Worm (Caenorhabditis elegans) whole organism, L3 larva: ENCODE data around the gene C44C10.7.

Experiments used
- R02D3.7 ChIP-seq: fragments of 150-350 bp; optimal IDR thresholded peaks from 2 replicates; lab custom pipeline; 2014; ENCODE audit warnings: missing biosample characterization, missing genetic modification characterization
- aly-2 ChIP-seq: fragments of 150-350 bp; optimal IDR thresholded peaks from 2 replicates; lab custom pipeline; 2014; ENCODE audit warnings: missing biosample characterization, missing genetic modification characterization
- ama-1 ChIP-seq: fragments of 150-350 bp; optimal IDR thresholded peaks from 2 replicates; lab custom pipeline; 2018
- ceh-16 ChIP-seq: sonication (generic microtip); optimal IDR thresholded peaks from 2 replicates; lab custom pipeline; 2017; ENCODE audit warnings: missing biosample characterization, missing genetic modification characterization
- ceh-28 ChIP-seq: fragments of 150-350 bp; optimal IDR thresholded peaks from 2 replicates; lab custom pipeline; 2014; ENCODE audit warnings: missing biosample characterization, missing genetic modification reagents, missing genetic modification characterization
- ceh-82 ChIP-seq: fragments of 150-350 bp; optimal IDR thresholded peaks from 2 replicates; lab custom pipeline; 2014; ENCODE audit warnings: missing biosample characterization, missing genetic modification characterization
- ceh-9 ChIP-seq: sonication (generic microtip); optimal IDR thresholded peaks from 2 replicates; lab custom pipeline; 2018; ENCODE audit warnings: missing biosample characterization, missing genetic modification characterization
- daf-12 ChIP-seq: fragments of 150-350 bp; optimal IDR thresholded peaks from 2 replicates; lab custom pipeline; 2014; ENCODE audit warnings: missing biosample characterization, missing genetic modification reagents, missing genetic modification characterization
- egl-27 ChIP-seq: sonication (generic microtip); optimal IDR thresholded peaks from 4 replicates; lab custom pipeline; 2017; ENCODE audit warnings: missing biosample characterization, missing genetic modification reagents, missing genetic modification characterization
- egl-5 ChIP-seq: fragments of 150-350 bp; optimal IDR thresholded peaks from 2 replicates; lab custom pipeline; 2017; ENCODE audit warnings: missing biosample characterization, missing genetic modification reagents, missing genetic modification characterization, inconsistent platforms
- elt-1 ChIP-seq: fragments of 150-350 bp; optimal IDR thresholded peaks from 2 replicates; lab custom pipeline; 2014; ENCODE audit warnings: missing biosample characterization, missing genetic modification characterization
- elt-2 ChIP-seq: sonication (generic microtip); optimal IDR thresholded peaks from 2 replicates; lab custom pipeline; 2016; ENCODE audit warnings: missing genetic modification reagents, mild to moderate bottlenecking, missing genetic modification characterization, missing compliant biosample characterization
- elt-3 ChIP-seq, 3 experiments: fragments of 150-350 bp in 1 of 3; sonication (generic microtip) in 2 of 3; optimal IDR thresholded peaks; 2 replicates in 2 of 3; 4 replicates in 1 of 3; lab custom pipeline; 2014 to 2017; ENCODE audit warnings: missing biosample characterization in 3 of 3, missing genetic modification characterization in 3 of 3
- eor-1 ChIP-seq, 2 experiments: fragments of 150-350 bp; optimal IDR thresholded peaks; 2 replicates each; lab custom pipeline; 2014 to 2018; ENCODE audit warnings: missing biosample characterization in 2 of 2, missing genetic modification characterization in 2 of 2
- fkh-2 ChIP-seq: fragments of 150-350 bp; optimal IDR thresholded peaks from 2 replicates; lab custom pipeline; 2014; ENCODE audit warnings: missing biosample characterization, missing genetic modification reagents, missing genetic modification characterization
- fos-1 ChIP-seq: fragments of 150-350 bp; optimal IDR thresholded peaks from 2 replicates; lab custom pipeline; 2014; ENCODE audit warnings: missing biosample characterization, missing genetic modification characterization
- hmg-11 ChIP-seq: sonication (generic microtip); optimal IDR thresholded peaks from 2 replicates; lab custom pipeline; 2016; ENCODE audit warnings: missing genetic modification characterization, missing compliant biosample characterization
- lin-15B ChIP-seq: fragments of 150-350 bp; optimal IDR thresholded peaks from 2 replicates; lab custom pipeline; 2014; ENCODE audit warnings: missing biosample characterization, missing genetic modification characterization
- lsy-12 ChIP-seq: sonication (generic microtip); optimal IDR thresholded peaks from 2 replicates; lab custom pipeline; 2016; ENCODE audit warnings: mild to moderate bottlenecking, missing genetic modification characterization, missing compliant biosample characterization
- mdl-1 ChIP-seq: fragments of 150-350 bp; optimal IDR thresholded peaks from 2 replicates; lab custom pipeline; 2014; ENCODE audit warnings: missing biosample characterization, missing genetic modification characterization
- mml-1 ChIP-seq: fragments of 150-350 bp; sonication (generic microtip); optimal IDR thresholded peaks from 3 replicates; lab custom pipeline; 2014; ENCODE audit warnings: missing biosample characterization, missing genetic modification characterization
- nhr-11 ChIP-seq: fragments of 150-350 bp; optimal IDR thresholded peaks from 2 replicates; lab custom pipeline; 2014; ENCODE audit warnings: missing biosample characterization, missing genetic modification characterization
- nhr-12 ChIP-seq: fragments of 150-350 bp; optimal IDR thresholded peaks from 2 replicates; lab custom pipeline; 2014; ENCODE audit warnings: missing biosample characterization, missing genetic modification characterization
- nhr-23 ChIP-seq: fragments of 150-350 bp; optimal IDR thresholded peaks from 2 replicates; lab custom pipeline; 2014; ENCODE audit warnings: missing biosample characterization, missing genetic modification reagents, missing genetic modification characterization
- nhr-237 ChIP-seq: fragments of 150-350 bp; optimal IDR thresholded peaks from 2 replicates; lab custom pipeline; 2014; ENCODE audit warnings: missing biosample characterization, missing genetic modification characterization
- nhr-25 ChIP-seq: sonication (generic microtip); optimal IDR thresholded peaks from 2 replicates; lab custom pipeline; 2017; ENCODE audit warnings: missing biosample characterization, missing genetic modification characterization
- nhr-28 ChIP-seq: fragments of 150-350 bp; optimal IDR thresholded peaks from 2 replicates; lab custom pipeline; 2014; ENCODE audit warnings: missing biosample characterization, missing genetic modification characterization
- nhr-43 ChIP-seq: sonication (generic microtip); optimal IDR thresholded peaks from 2 replicates; lab custom pipeline; 2016; ENCODE audit warnings: mild to moderate bottlenecking, missing genetic modification characterization, missing compliant biosample characterization; ENCODE audit not compliant: poor library complexity, severe bottlenecking
- nhr-67 ChIP-seq: fragments of 150-350 bp; optimal IDR thresholded peaks from 2 replicates; lab custom pipeline; 2014; ENCODE audit warnings: missing biosample characterization, missing genetic modification characterization
- nhr-76 ChIP-seq: fragments of 150-350 bp; sonication (generic microtip); optimal IDR thresholded peaks from 5 replicates; lab custom pipeline; 2014; ENCODE audit warnings: missing biosample characterization, missing genetic modification characterization
- nhr-77 ChIP-seq: fragments of 150-350 bp; optimal IDR thresholded peaks from 2 replicates; lab custom pipeline; 2014; ENCODE audit warnings: missing biosample characterization, missing genetic modification characterization
- pha-4 ChIP-seq: fragments of 150-350 bp; optimal IDR thresholded peaks from 2 replicates; lab custom pipeline; 2014; ENCODE audit warnings: missing biosample characterization, missing genetic modification reagents, missing genetic modification characterization
- pqm-1 ChIP-seq: fragments of 150-350 bp; optimal IDR thresholded peaks from 2 replicates; lab custom pipeline; 2017; ENCODE audit warnings: missing biosample characterization, missing genetic modification characterization, inconsistent platforms
- skn-1 ChIP-seq: fragments of 150-350 bp; optimal IDR thresholded peaks from 2 replicates; lab custom pipeline; 2014; ENCODE audit warnings: missing biosample characterization, missing genetic modification characterization
- snpc-4 ChIP-seq: fragments of 150-350 bp; optimal IDR thresholded peaks from 2 replicates; lab custom pipeline; 2014; ENCODE audit warnings: missing biosample characterization, missing genetic modification characterization
- tbx-2 ChIP-seq: sonication (generic microtip); optimal IDR thresholded peaks from 2 replicates; lab custom pipeline; 2016; ENCODE audit warnings: mild to moderate bottlenecking, missing genetic modification characterization, missing compliant biosample characterization
- unc-39 ChIP-seq: sonication (generic microtip); optimal IDR thresholded peaks from 4 replicates; lab custom pipeline; 2017; ENCODE audit warnings: missing biosample characterization, missing genetic modification characterization
- unc-62 ChIP-seq: fragments of 150-350 bp; sonication (generic microtip); optimal IDR thresholded peaks from 4 replicates; lab custom pipeline; 2014; ENCODE audit warnings: missing biosample characterization, missing genetic modification reagents, missing genetic modification characterization
- zag-1 ChIP-seq: fragments of 150-350 bp; optimal IDR thresholded peaks from 2 replicates; lab custom pipeline; 2014; ENCODE audit warnings: missing biosample characterization, missing genetic modification characterization
- ztf-11 ChIP-seq: fragments of 150-350 bp; optimal IDR thresholded peaks from 2 replicates; lab custom pipeline; 2014; ENCODE audit warnings: missing biosample characterization, missing genetic modification characterization

C44C10.7 gene

DNA sequence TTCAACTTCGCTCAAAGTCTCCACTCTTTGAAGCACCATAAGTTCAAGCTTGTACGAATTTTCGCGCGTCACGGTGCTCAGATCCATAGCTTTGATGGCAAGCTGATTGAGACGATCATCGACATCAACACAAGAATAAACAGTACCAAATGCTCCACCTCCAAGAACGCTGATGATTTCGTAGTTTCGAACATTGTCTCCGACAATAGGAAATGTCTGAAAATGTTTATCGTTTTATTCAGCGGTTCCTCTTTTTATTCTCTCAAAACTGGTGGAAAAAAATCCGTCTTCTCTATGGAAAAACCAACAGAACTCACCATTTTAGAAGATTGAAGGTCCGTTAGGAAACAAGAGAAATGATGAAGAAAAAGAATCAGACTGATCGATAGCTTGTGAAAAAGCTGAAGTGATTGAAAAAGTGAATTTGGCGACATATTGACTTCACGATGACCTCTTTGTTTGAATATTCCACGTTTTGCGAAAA is at the start of gene C44C10.7:
Gene C44C10.7 (minus strand): TSS at position 434 of the 484 bp plus-strand sequence.
- TF ChIP-seq eor-1 (tag; optimal IDR thresholded peaks at IDR 0.05; lab: Kevin White, UChicago): no peak
- TF ChIP-seq unc-39 (tag; lab: Kevin White, UChicago): no peak
- TF ChIP-seq egl-5 (tag; lab: Kevin White, UChicago): no peak
- TF ChIP-seq hmg-11 (tag; lab: Kevin White, UChicago): no peak
- no peak for TF ChIP-seq tbx-2 (tag; lab: Kevin White, UChicago)
- TF ChIP-seq elt-1 (tag; lab: Kevin White, UChicago): no peak
- no peak for TF ChIP-seq nhr-28 (tag; lab: Kevin White, UChicago)
- no peak for TF ChIP-seq lsy-12
- no peak for TF ChIP-seq nhr-77 (tag; lab: Kevin White, UChicago)
- TF ChIP-seq nhr-11: no peak
- TF ChIP-seq ceh-9: no peak
- no peak for TF ChIP-seq zag-1
- no peak for TF ChIP-seq nhr-23 (tag; lab: Kevin White, UChicago)
- TF ChIP-seq R02D3.7 (tag; lab: Kevin White, UChicago): no peak
- TF ChIP-seq egl-27 (tag; lab: Kevin White, UChicago): no peak

DNA sequence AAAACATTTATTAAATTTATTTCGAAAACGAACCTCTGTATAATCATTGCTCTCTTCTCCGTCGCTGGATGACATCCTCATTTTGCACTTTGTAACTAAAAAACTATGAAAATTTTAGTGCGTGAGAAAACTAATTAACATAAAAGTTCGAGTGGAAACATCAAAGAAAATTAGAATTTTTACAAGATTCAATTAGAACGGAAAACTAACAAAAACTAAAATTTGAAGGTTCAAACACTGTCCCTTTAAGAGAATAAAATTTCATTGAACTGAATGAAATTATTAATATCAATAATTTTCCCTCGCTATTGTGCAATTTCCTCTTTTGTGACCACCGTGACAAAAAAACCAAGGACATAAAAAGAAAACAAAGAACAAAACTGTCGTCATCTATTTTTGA is 49.0 kb upstream of the C44C10.7 start, which contains the start of gene D1053.3:
Gene D1053.3 (minus strand): TSS at position 101 of the 400 bp plus-strand sequence.
- TF ChIP-seq ztf-11 (tag; lab: Kevin White, UChicago) (no peak), nhr-12 (tag; lab: Kevin White, UChicago) (no peak), nhr-67 (no peak), elt-2 (tag; lab: Kevin White, UChicago) (no peak)

DNA sequence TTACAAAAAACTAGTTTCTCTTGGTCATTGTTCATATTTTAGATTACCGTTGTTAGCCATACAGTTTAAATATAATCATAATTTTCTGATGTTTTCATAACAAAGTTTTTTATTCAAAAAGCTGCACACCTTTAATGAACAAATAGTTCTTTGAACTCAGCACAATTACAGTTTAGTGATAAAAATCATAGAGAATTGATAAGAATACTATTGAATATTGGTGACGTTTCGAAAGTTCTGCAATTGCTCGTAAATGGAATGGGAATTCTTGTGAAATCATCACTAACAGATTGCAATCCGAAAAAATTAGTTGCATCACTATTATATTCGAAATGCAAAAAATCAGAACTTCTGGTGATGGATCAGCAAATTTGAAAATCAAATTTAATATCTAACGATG is 46.0 kb upstream of the C44C10.7 start:
- TF ChIP-seq fkh-2 (tag; lab: Kevin White, UChicago) (no peak), ceh-82 (tag; lab: Kevin White, UChicago) (no peak), nhr-67 (no peak), nhr-76 (tag; lab: Kevin White, UChicago) (no peak), pqm-1 (tag; lab: Kevin White, UChicago) (peak; percentile 57), unc-62 (GFP tag; lab: Kevin White, UChicago) (no peak), elt-2 (tag; lab: Kevin White, UChicago) (peak; percentile 64), eor-1 (tag; optimal IDR thresholded peaks at IDR 0.05; lab: Kevin White, UChicago) (no peak), nhr-25 (tag; lab: Kevin White, UChicago) (no peak), nhr-11 (no peak), unc-39 (tag; lab: Kevin White, UChicago) (no peak), hmg-11 (tag; lab: Kevin White, UChicago) (no peak), elt-1 (tag; lab: Kevin White, UChicago) (no peak), nhr-43 (tag; lab: Kevin White, UChicago) (no peak), aly-2 (tag; lab: Kevin White, UChicago) (no peak)

DNA sequence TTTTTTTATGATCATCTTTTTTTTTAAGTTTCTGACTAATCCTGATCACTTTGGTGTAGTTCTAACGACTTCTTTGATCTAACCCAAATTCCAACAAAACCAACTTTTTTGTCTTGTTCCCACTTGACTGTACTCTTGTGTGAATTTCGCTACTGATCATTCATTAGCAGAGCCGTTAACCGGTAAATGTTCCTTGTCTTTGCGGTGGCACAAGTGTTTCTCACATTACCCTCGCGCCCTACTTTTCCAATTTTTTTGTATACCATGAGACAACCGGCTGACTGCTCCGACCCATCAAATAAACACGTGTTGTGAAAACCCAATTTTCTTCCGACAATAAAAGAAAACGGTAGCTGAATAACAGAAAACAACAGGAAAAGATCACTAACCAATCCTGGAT is 44.7 kb upstream of the C44C10.7 start:
- TF ChIP-seq pqm-1 (tag; lab: Kevin White, UChicago) (no peak), ceh-16 (tag; lab: Kevin White, UChicago) (no peak)
- TF ChIP-seq, all 47 proteins: peak for 0

DNA sequence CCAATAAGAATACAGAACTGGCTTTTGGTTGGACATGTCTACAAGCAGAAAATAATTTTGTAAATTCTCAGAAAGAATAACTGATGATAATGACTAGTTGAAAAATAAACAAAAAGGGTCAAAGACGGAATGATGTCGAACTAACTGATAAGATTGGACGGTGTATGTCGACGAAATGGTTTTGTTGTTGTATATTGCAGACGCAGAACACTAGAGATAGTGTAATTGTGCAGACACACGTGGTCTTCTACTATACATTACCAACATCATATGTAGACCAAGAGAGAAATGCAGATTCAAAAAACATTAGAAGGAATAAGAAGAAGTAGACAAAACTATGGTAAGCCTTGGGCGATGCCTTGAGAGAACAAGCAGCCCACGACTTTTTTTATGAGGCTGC is 39.7 kb upstream of the C44C10.7 start, which contains the start of the genes gst-42 and D1053.2:
Gene gst-42 (minus strand): TSS at position 176 of the 400 bp plus-strand sequence.
Gene D1053.2 (plus strand): TSS at position 391 of the 400 bp plus-strand sequence.
- TF ChIP-seq nhr-43 (tag; lab: Kevin White, UChicago): peak; percentile 53
- TF ChIP-seq zag-1: no peak
- TF ChIP-seq tbx-2 (tag; lab: Kevin White, UChicago): no peak
- TF ChIP-seq nhr-76 (tag; lab: Kevin White, UChicago): no peak
- TF ChIP-seq ama-1 (lab: Kevin White, UChicago): no peak
- no peak for TF ChIP-seq ceh-9
- no peak for TF ChIP-seq nhr-28 (tag; lab: Kevin White, UChicago)
- TF ChIP-seq ceh-16 (tag; lab: Kevin White, UChicago): no peak
- peak; percentile 44 for TF ChIP-seq ceh-28 (tag; lab: Kevin White, UChicago)
- TF ChIP-seq lsy-12: no peak
- TF ChIP-seq daf-12 (tag; lab: Kevin White, UChicago): no peak
- peak; percentile 73 for TF ChIP-seq nhr-25 (tag; lab: Kevin White, UChicago)
- TF ChIP-seq nhr-12 (tag; lab: Kevin White, UChicago): no peak
- TF ChIP-seq lin-15B: no peak
- TF ChIP-seq snpc-4 (tag; lab: Kevin White, UChicago): no peak
- peak; percentile 78 for TF ChIP-seq mdl-1 (tag; lab: Kevin White, UChicago)
- peak; percentile 14 for TF ChIP-seq R02D3.7 (tag; lab: Kevin White, UChicago)
- TF ChIP-seq eor-1 (tag; optimal IDR thresholded peaks at IDR 0.05; lab: Kevin White, UChicago): no peak
- no peak for TF ChIP-seq nhr-67
- peak; percentile 28 for TF ChIP-seq skn-1 (tag; lab: Kevin White, UChicago)
- peak in 2 of 3 experiments; percentile 77 to 85 for TF ChIP-seq elt-3 (tag; optimal IDR thresholded peaks at IDR 0.05; lab: Kevin White, UChicago)
- TF ChIP-seq nhr-23 (tag; lab: Kevin White, UChicago): peak; percentile 74
- TF ChIP-seq pha-4 (tag; lab: Kevin White, UChicago): peak; percentile 79
- TF ChIP-seq aly-2 (tag; lab: Kevin White, UChicago): no peak
- no peak for TF ChIP-seq nhr-11
- TF ChIP-seq nhr-77 (tag; lab: Kevin White, UChicago): no peak
- TF ChIP-seq fos-1 (tag; lab: Kevin White, UChicago): no peak
- no peak for TF ChIP-seq mml-1 (tag; lab: Kevin White, UChicago)
- no peak for TF ChIP-seq fkh-2 (tag; lab: Kevin White, UChicago)
- TF ChIP-seq nhr-237 (tag; lab: Kevin White, UChicago): no peak
- no peak for TF ChIP-seq elt-1 (tag; lab: Kevin White, UChicago)
- TF ChIP-seq hmg-11 (tag; lab: Kevin White, UChicago): no peak
- TF ChIP-seq elt-2 (tag; lab: Kevin White, UChicago): peak; percentile 94
- TF ChIP-seq unc-62 (GFP tag; lab: Kevin White, UChicago): no peak
- TF ChIP-seq unc-39 (tag; lab: Kevin White, UChicago): no peak
